Worm (Caenorhabditis elegans) whole organism, early embryonic: ENCODE measurements around the gene lmtr-5.

Source experiments
- B0310.2 ChIP-seq: sonication (generic microtip); optimal IDR thresholded peaks from 2 replicates; lab custom pipeline; 2016; ENCODE audit warnings: mild to moderate bottlenecking, missing genetic modification characterization, missing compliant biosample characterization
- F13C5.2 ChIP-seq: sonication (generic microtip); optimal IDR thresholded peaks from 2 replicates; lab custom pipeline; 2017; ENCODE audit warnings: mild to moderate bottlenecking, missing genetic modification characterization, inconsistent platforms, missing compliant biosample characterization
- aly-1 ChIP-seq: sonication (generic microtip); optimal IDR thresholded peaks from 2 replicates; lab custom pipeline; 2016; ENCODE audit warnings: missing genetic modification characterization, missing compliant biosample characterization
- ama-1 ChIP-seq: fragments of 150-350 bp; optimal IDR thresholded peaks from 2 replicates; lab custom pipeline; 2014
- ceh-13 ChIP-seq: fragments of 200-800 bp; sonication (Bioruptor generic); optimal IDR thresholded peaks from 2 replicates; lab custom pipeline; 2018; ENCODE audit warnings: mild to moderate bottlenecking, missing genetic modification characterization, missing compliant biosample characterization
- ceh-36 ChIP-seq: sonication (generic microtip); optimal IDR thresholded peaks from 2 replicates; lab custom pipeline; 2016; ENCODE audit warnings: missing genetic modification characterization, inconsistent platforms, missing compliant biosample characterization
- ets-7 ChIP-seq: sonication (generic microtip); optimal IDR thresholded peaks from 2 replicates; lab custom pipeline; 2016; ENCODE audit warnings: missing genotype, missing genetic modification characterization, missing compliant biosample characterization
- flt-1 ChIP-seq: fragments of 200-800 bp; sonication (Bioruptor generic); IDR thresholded peaks from 2 replicates; pipeline ENCODE4 v1.3.6; 2022; ENCODE audit warnings: missing genetic modification characterization, missing compliant biosample characterization
- hmbx-1 ChIP-seq: sonication (generic microtip); optimal IDR thresholded peaks from 2 replicates; lab custom pipeline; 2016; ENCODE audit warnings: mild to moderate bottlenecking, missing genetic modification characterization, missing compliant biosample characterization
- hmg-4 ChIP-seq: fragments of 200-800 bp; sonication (Bioruptor generic); optimal IDR thresholded peaks from 2 replicates; lab custom pipeline; 2018; ENCODE audit warnings: mild to moderate bottlenecking, missing genetic modification characterization, missing compliant biosample characterization
- hnd-1 ChIP-seq: sonication (generic microtip); optimal IDR thresholded peaks from 2 replicates; lab custom pipeline; 2016; ENCODE audit warnings: missing genetic modification characterization, missing compliant biosample characterization
- pes-1 ChIP-seq: fragments of 200-800 bp; sonication (Bioruptor generic); IDR thresholded peaks from 2 replicates; pipeline ENCODE4 v1.3.6; 2022; ENCODE audit warnings: missing genetic modification reagents, missing genetic modification characterization, missing compliant biosample characterization
- scrt-1 ChIP-seq: fragments of 200-800 bp; sonication (Bioruptor generic); IDR thresholded peaks from 2 replicates; pipeline ENCODE4 v1.3.6; 2022; ENCODE audit warnings: missing genetic modification characterization, missing compliant biosample characterization
- sea-1 ChIP-seq: fragments of 200-800 bp; sonication (Bioruptor generic); conservative IDR thresholded peaks from 2 replicates; pipeline ENCODE4 v1.3.6; 2022; ENCODE audit warnings: missing genetic modification characterization, missing compliant biosample characterization
- tbx-11 ChIP-seq: fragments of 200-800 bp; sonication (Bioruptor generic); IDR thresholded peaks from 2 replicates; pipeline ENCODE4 v1.3.6; 2022; ENCODE audit warnings: missing genetic modification characterization, missing compliant biosample characterization
- tbx-37 ChIP-seq: fragments of 200-800 bp; sonication (Bioruptor generic); conservative IDR thresholded peaks from 2 replicates; pipeline ENCODE4 v1.3.6; 2022; ENCODE audit warnings: missing genetic modification reagents, missing genetic modification characterization, missing compliant biosample characterization
- tra-4 ChIP-seq: sonication (generic microtip); optimal IDR thresholded peaks from 2 replicates; lab custom pipeline; 2017; ENCODE audit warnings: missing genetic modification characterization, missing compliant biosample characterization

Gene lmtr-5

ce11 chrIII:3171382-3171781 is 12.1 kb upstream of the lmtr-5 start, which contains the start of gene R148.4:
Gene R148.4, plus strand, starts transcription at chrIII:3171592.
- no peak for TF ChIP-seq tra-4 (tag; lab: Kevin White, UChicago)
- peak; percentile 35 for TF ChIP-seq B0310.2 (tag; lab: Kevin White, UChicago)

- peak; percentile 32 for TF ChIP-seq hmbx-1 (tag; lab: Kevin White, UChicago)
- TF ChIP-seq ceh-13 (GFP tag; lab: Kevin White, UChicago) = peak; percentile 63
- TF ChIP-seq B0310.2 (tag; lab: Kevin White, UChicago) = peak; percentile 58
- peak; percentile 44 for TF ChIP-seq hmg-4 (GFP tag; lab: Kevin White, UChicago)
- TF ChIP-seq ceh-36 = peak; percentile 94
- TF ChIP-seq scrt-1 (GFP tag; lab: Robert Waterston, UW) = peak; percentile 82
- TF ChIP-seq hnd-1 = peak; percentile 64
- TF ChIP-seq pes-1 (GFP tag; lab: Robert Waterston, UW) = peak; percentile 82
- peak; percentile 76 for TF ChIP-seq tbx-37
- TF ChIP-seq tra-4 (tag; lab: Kevin White, UChicago) = peak; percentile 73
- TF ChIP-seq flt-1 (GFP tag; lab: Robert Waterston, UW) = peak; percentile 69; the same call in 1 of the 2 replicates
- TF ChIP-seq ets-7 (tag; lab: Kevin White, UChicago) = peak; percentile 56
- TF ChIP-seq ama-1 (lab: Kevin White, UChicago) = no peak
- peak; percentile 68 for TF ChIP-seq aly-1 (tag; lab: Kevin White, UChicago)
- TF ChIP-seq F13C5.2 (tag; lab: Kevin White, UChicago) = peak; percentile 86
- TF ChIP-seq sea-1 = peak; percentile 80; the same call in 1 of the 2 replicates
- TF ChIP-seq tbx-11 (GFP tag; lab: Robert Waterston, UW) = peak; percentile 73
These were observed 8.5 kb upstream of the lmtr-5 start, which contains the start of gene R148.3 for ce11 chrIII:3174985-3175384. Gene R148.3, plus strand, starts transcription at chrIII:3175331.

- TF ChIP-seq ama-1 (lab: Kevin White, UChicago) (no peak), ceh-36 (no peak), tbx-11 (GFP tag; lab: Robert Waterston, UW) (no peak), scrt-1 (GFP tag; lab: Robert Waterston, UW) (no peak), ceh-13 (GFP tag; lab: Kevin White, UChicago) (no peak), sea-1 (no peak), flt-1 (GFP tag; lab: Robert Waterston, UW) (no peak), F13C5.2 (tag; lab: Kevin White, UChicago) (no peak), tbx-37 (no peak), aly-1 (tag; lab: Kevin White, UChicago) (no peak), hnd-1 (no peak), tra-4 (tag; lab: Kevin White, UChicago) (no peak), hmg-4 (GFP tag; lab: Kevin White, UChicago) (no peak)
These were observed 6.7 kb upstream of the lmtr-5 start for ce11 chrIII:3176775-3177174.

ce11 chrIII:3179855-3180254 is 3.6 kb upstream of the lmtr-5 start:
- TF ChIP-seq tbx-37 (no peak), tbx-11 (GFP tag; lab: Robert Waterston, UW) (no peak), F13C5.2 (tag; lab: Kevin White, UChicago) (no peak), ets-7 (tag; lab: Kevin White, UChicago) (no peak), pes-1 (GFP tag; lab: Robert Waterston, UW) (no peak), tra-4 (tag; lab: Kevin White, UChicago) (no peak), sea-1 (no peak), hmbx-1 (tag; lab: Kevin White, UChicago) (no peak), ceh-36 (no peak), aly-1 (tag; lab: Kevin White, UChicago) (no peak), B0310.2 (tag; lab: Kevin White, UChicago) (no peak), ama-1 (lab: Kevin White, UChicago) (no peak), ceh-13 (GFP tag; lab: Kevin White, UChicago) (no peak), hnd-1 (no peak), hmg-4 (GFP tag; lab: Kevin White, UChicago) (no peak), scrt-1 (GFP tag; lab: Robert Waterston, UW) (no peak), flt-1 (GFP tag; lab: Robert Waterston, UW) (no peak)

ce11 chrIII:3185232-3185631 is 1.8 kb downstream of the lmtr-5 start:
- TF ChIP-seq tbx-37 (no peak), ceh-36 (no peak), flt-1 (GFP tag; lab: Robert Waterston, UW) (no peak)

ce11 chrIII:3185980-3186379 is 2.5 kb downstream of the lmtr-5 start, which contains the start of gene mks-1:
Gene mks-1, plus strand, starts transcription at chrIII:3186280.
- TF ChIP-seq F13C5.2 (tag; lab: Kevin White, UChicago) = no peak
- no peak for TF ChIP-seq hnd-1
- TF ChIP-seq scrt-1 (GFP tag; lab: Robert Waterston, UW) = no peak
- no peak for TF ChIP-seq B0310.2 (tag; lab: Kevin White, UChicago)
- TF ChIP-seq aly-1 (tag; lab: Kevin White, UChicago) = no peak
- no peak for TF ChIP-seq tbx-37
- no peak for TF ChIP-seq ceh-36
- TF ChIP-seq hmbx-1 (tag; lab: Kevin White, UChicago) = no peak
- no peak for TF ChIP-seq tbx-11 (GFP tag; lab: Robert Waterston, UW)
- no peak for TF ChIP-seq tra-4 (tag; lab: Kevin White, UChicago)
- no peak for TF ChIP-seq ets-7 (tag; lab: Kevin White, UChicago)
- TF ChIP-seq hmg-4 (GFP tag; lab: Kevin White, UChicago) = no peak

- TF ChIP-seq tra-4 (tag; lab: Kevin White, UChicago) = no peak
- TF ChIP-seq scrt-1 (GFP tag; lab: Robert Waterston, UW) = no peak
- TF ChIP-seq flt-1 (GFP tag; lab: Robert Waterston, UW) = no peak
- TF ChIP-seq tbx-11 (GFP tag; lab: Robert Waterston, UW) = no peak
- no peak for TF ChIP-seq ceh-36
- TF ChIP-seq B0310.2 (tag; lab: Kevin White, UChicago) = no peak
- TF ChIP-seq hmbx-1 (tag; lab: Kevin White, UChicago) = no peak
- TF ChIP-seq aly-1 (tag; lab: Kevin White, UChicago) = no peak
- no peak for TF ChIP-seq ceh-13 (GFP tag; lab: Kevin White, UChicago)
- TF ChIP-seq F13C5.2 (tag; lab: Kevin White, UChicago) = no peak
- TF ChIP-seq tbx-37 = no peak
- no peak for TF ChIP-seq sea-1
- TF ChIP-seq hmg-4 (GFP tag; lab: Kevin White, UChicago) = no peak
- TF ChIP-seq hnd-1 = no peak
- TF ChIP-seq ama-1 (lab: Kevin White, UChicago) = no peak
- TF ChIP-seq ets-7 (tag; lab: Kevin White, UChicago) = no peak
- TF ChIP-seq pes-1 (GFP tag; lab: Robert Waterston, UW) = no peak
These were observed 5.1 kb downstream of the lmtr-5 start for ce11 chrIII:3188564-3188963.
